Worm (Caenorhabditis elegans): ENCODE data around the gene F35B12.9.

The F35B12.9 gene

ce11 chrV:11615948-11616681, 15.1 kb downstream of the F35B12.9 start, which contains the start of gene nlp-24:
nlp-24 (plus strand) TSS chrV:11616376.
- no peak for TF ChIP-seq ets-4 (tag; optimal IDR thresholded peaks at IDR 0.05)

- TF ChIP-seq ceh-14 (tag; optimal IDR thresholded peaks at IDR 0.05) (no peak), sdc-2 (tag; optimal IDR thresholded peaks at IDR 0.05) (no peak)
Measured at ce11 chrV:11616813-11617212, 15.8 kb downstream of the F35B12.9 start.

ce11 chrV:11618173-11618572, 17.2 kb downstream of the F35B12.9 start, which contains the start of gene glb-15:
glb-15 (minus strand) TSS chrV:11618273.
- TF ChIP-seq zip-5 (tag; optimal IDR thresholded peaks at IDR 0.05) (no peak), dve-1 (tag; optimal IDR thresholded peaks at IDR 0.05) (no peak), ama-1 (optimal IDR thresholded peaks at IDR 0.05) (no peak), unc-55 (GFP tag; optimal IDR thresholded peaks at IDR 0.05) (no peak), elt-2 (tag; optimal IDR thresholded peaks at IDR 0.05) (no peak), eyg-1 (tag; optimal IDR thresholded peaks at IDR 0.05) (no peak), nhr-232 (tag; optimal IDR thresholded peaks at IDR 0.05) (no peak), npax-4 (tag; optimal IDR thresholded peaks at IDR 0.05) (no peak), ttx-3 (tag; optimal IDR thresholded peaks at IDR 0.05) (no peak), dmd-4 (tag; optimal IDR thresholded peaks at IDR 0.05; ENCODE audit: borderline replicate concordance) (no peak), pax-1 (tag; optimal IDR thresholded peaks at IDR 0.05) (no peak), ahr-1 (tag; optimal IDR thresholded peaks at IDR 0.05) (no peak), nfya-1 (tag; optimal IDR thresholded peaks at IDR 0.05) (no peak), ceh-9 (tag; optimal IDR thresholded peaks at IDR 0.05) (no peak)

- TF ChIP-seq ceh-22 (tag; optimal IDR thresholded peaks at IDR 0.05) (no peak), fkh-10 (GFP tag; optimal IDR thresholded peaks at IDR 0.05) (no peak), ceh-24 (tag; optimal IDR thresholded peaks at IDR 0.05) (no peak)
Measured at ce11 chrV:11620081-11620480, 19.1 kb downstream of the F35B12.9 start.

ce11 chrV:11621276-11621675, 20.3 kb downstream of the F35B12.9 start:
- TF ChIP-seq nhr-11 (tag; optimal IDR thresholded peaks at IDR 0.05) = no peak
- no peak for TF ChIP-seq elt-4 (tag; optimal IDR thresholded peaks at IDR 0.05)
- TF ChIP-seq ets-4 (tag; optimal IDR thresholded peaks at IDR 0.05) = no peak
- no peak for TF ChIP-seq sox-4 (tag; optimal IDR thresholded peaks at IDR 0.05)
- no peak for TF ChIP-seq lin-11 (tag; optimal IDR thresholded peaks at IDR 0.05)
- TF ChIP-seq unc-42 (tag; optimal IDR thresholded peaks at IDR 0.05) = no peak
- no peak for TF ChIP-seq sox-2 (GFP tag; IDR thresholded peaks at IDR 0.05)
- TF ChIP-seq ceh-45 (GFP tag; IDR thresholded peaks at IDR 0.05) = no peak
- TF ChIP-seq fkh-6 (tag; optimal IDR thresholded peaks at IDR 0.05) = no peak
- TF ChIP-seq ceh-14 (tag; optimal IDR thresholded peaks at IDR 0.05) = no peak
- TF ChIP-seq ceh-22 (tag; optimal IDR thresholded peaks at IDR 0.05) = no peak
- TF ChIP-seq lim-6 (tag; optimal IDR thresholded peaks at IDR 0.05) = no peak
- no peak for TF ChIP-seq hlh-15 (tag; optimal IDR thresholded peaks at IDR 0.05)
- TF ChIP-seq pqm-1 (tag; optimal IDR thresholded peaks at IDR 0.05) = no peak
- TF ChIP-seq rnt-1 (tag; optimal IDR thresholded peaks at IDR 0.05) = no peak
- TF ChIP-seq unc-86 (tag; optimal IDR thresholded peaks at IDR 0.05) = no peak
- TF ChIP-seq ref-2 (tag; optimal IDR thresholded peaks at IDR 0.05) = no peak
- TF ChIP-seq sdc-2 (tag; optimal IDR thresholded peaks at IDR 0.05) = no peak
- no peak for TF ChIP-seq tbx-7 (tag; optimal IDR thresholded peaks at IDR 0.05)
